Worm (Caenorhabditis elegans) whole organism, late embryonic: Measurements from ENCODE around the gene R11E3.1.

ENCODE experiments used
- C38D4.7 ChIP-seq: fragments of 200-800 bp; sonication (Bioruptor generic); optimal IDR thresholded peaks from 2 replicates; lab custom pipeline; 2018; ENCODE audit warnings: mild to moderate bottlenecking, missing genetic modification characterization, moderate library complexity, missing compliant biosample characterization
- F13H6.1 ChIP-seq: sonication (generic microtip); optimal IDR thresholded peaks from 2 replicates; lab custom pipeline; 2016; ENCODE audit warnings: missing genetic modification characterization, missing compliant biosample characterization
- K02D7.2 ChIP-seq: sonication (generic microtip); optimal IDR thresholded peaks from 2 replicates; lab custom pipeline; 2017; ENCODE audit warnings: mild to moderate bottlenecking, missing genetic modification characterization, missing compliant biosample characterization
- K09A11.1 ChIP-seq: sonication (generic microtip); optimal IDR thresholded peaks from 2 replicates; lab custom pipeline; 2017; ENCODE audit warnings: antibody characterized with exemption, mild to moderate bottlenecking, missing genetic modification characterization, missing compliant biosample characterization; ENCODE audit not compliant: insufficient read depth
- ceh-30 ChIP-seq: fragments of 150-350 bp; optimal IDR thresholded peaks from 2 replicates; lab custom pipeline; 2014; ENCODE audit warnings: missing biosample characterization, missing genetic modification characterization
- ceh-48 ChIP-seq: sonication (generic microtip); optimal IDR thresholded peaks from 2 replicates; lab custom pipeline; 2016; ENCODE audit warnings: missing genetic modification characterization, inconsistent platforms, missing compliant biosample characterization
- ceh-6 ChIP-seq: fragments of 200-800 bp; sonication (Bioruptor generic); optimal IDR thresholded peaks from 2 replicates; lab custom pipeline; 2018; ENCODE audit warnings: mild to moderate bottlenecking, missing genetic modification characterization, missing compliant biosample characterization
- dmd-4 ChIP-seq: sonication (generic microtip); optimal IDR thresholded peaks from 2 replicates; lab custom pipeline; 2016; ENCODE audit warnings: borderline replicate concordance, missing genetic modification characterization, missing compliant biosample characterization
- dve-1 ChIP-seq: sonication (generic microtip); optimal IDR thresholded peaks from 2 replicates; lab custom pipeline; 2017; ENCODE audit warnings: antibody characterized with exemption, mild to moderate bottlenecking, missing genetic modification characterization, missing compliant biosample characterization
- elt-2 ChIP-seq: sonication (generic microtip); optimal IDR thresholded peaks from 2 replicates; lab custom pipeline; 2016; ENCODE audit warnings: missing genetic modification reagents, missing genetic modification characterization, missing compliant biosample characterization
- elt-4 ChIP-seq: sonication (generic microtip); optimal IDR thresholded peaks from 2 replicates; lab custom pipeline; 2016; ENCODE audit warnings: missing genetic modification characterization, missing compliant biosample characterization
- fax-1 ChIP-seq: sonication (generic microtip); optimal IDR thresholded peaks from 2 replicates; lab custom pipeline; 2016; ENCODE audit warnings: missing genotype, missing genetic modification characterization, missing compliant biosample characterization
- gmeb-2 ChIP-seq: sonication (generic microtip); optimal IDR thresholded peaks from 2 replicates; lab custom pipeline; 2016; ENCODE audit warnings: missing genetic modification characterization, inconsistent platforms, missing compliant biosample characterization
- hlh-13 ChIP-seq: fragments of 200-800 bp; sonication (Bioruptor generic); optimal IDR thresholded peaks from 2 replicates; lab custom pipeline; 2018; ENCODE audit warnings: mild to moderate bottlenecking, missing genetic modification characterization, missing compliant biosample characterization
- hlh-15 ChIP-seq: sonication (generic microtip); optimal IDR thresholded peaks from 2 replicates; lab custom pipeline; 2016; ENCODE audit warnings: missing genetic modification characterization, missing compliant biosample characterization
- hlh-6 ChIP-seq: sonication (generic microtip); optimal IDR thresholded peaks from 2 replicates; lab custom pipeline; 2016; ENCODE audit warnings: missing genotype, missing genetic modification characterization, missing compliant biosample characterization
- madf-2 ChIP-seq: sonication (generic microtip); optimal IDR thresholded peaks from 2 replicates; lab custom pipeline; 2017; ENCODE audit warnings: missing genetic modification characterization, missing compliant biosample characterization
- mec-3 ChIP-seq: sonication (generic microtip); optimal IDR thresholded peaks from 2 replicates; lab custom pipeline; 2016; ENCODE audit warnings: borderline replicate concordance, missing genetic modification characterization, missing compliant biosample characterization
- nhr-232 ChIP-seq: sonication (generic microtip); optimal IDR thresholded peaks from 2 replicates; lab custom pipeline; 2016; ENCODE audit warnings: missing genetic modification characterization, missing compliant biosample characterization
- npax-4 ChIP-seq: sonication (generic microtip); optimal IDR thresholded peaks from 2 replicates; lab custom pipeline; 2016; ENCODE audit warnings: missing genetic modification characterization, missing compliant biosample characterization
- pat-9 ChIP-seq: fragments of 200-800 bp; sonication (Bioruptor generic); optimal IDR thresholded peaks from 2 replicates; lab custom pipeline; 2018; ENCODE audit warnings: mild to moderate bottlenecking, missing genetic modification characterization, moderate library complexity, missing compliant biosample characterization
- pax-1 ChIP-seq: fragments of 150-350 bp; optimal IDR thresholded peaks from 2 replicates; lab custom pipeline; 2014; ENCODE audit warnings: missing biosample characterization, missing genetic modification characterization
- pros-1 ChIP-seq: fragments of 150-350 bp; optimal IDR thresholded peaks from 2 replicates; lab custom pipeline; 2014; ENCODE audit warnings: missing biosample characterization, missing genetic modification reagents, missing genetic modification characterization
- sdc-2 ChIP-seq: sonication (generic microtip); optimal IDR thresholded peaks from 2 replicates; lab custom pipeline; 2016; ENCODE audit warnings: missing genotype, missing genetic modification characterization, missing compliant biosample characterization
- tbx-2 ChIP-seq: sonication (generic microtip); optimal IDR thresholded peaks from 2 replicates; lab custom pipeline; 2016; ENCODE audit warnings: missing genetic modification characterization, missing compliant biosample characterization
- tbx-7 ChIP-seq: sonication (generic microtip); optimal IDR thresholded peaks from 2 replicates; lab custom pipeline; 2016; ENCODE audit warnings: missing genotype, missing genetic modification characterization, missing compliant biosample characterization
- unc-42 ChIP-seq: sonication (generic microtip); optimal IDR thresholded peaks from 2 replicates; lab custom pipeline; 2016; ENCODE audit warnings: missing genotype, missing genetic modification characterization, missing compliant biosample characterization
- zip-5 ChIP-seq: sonication (generic microtip); optimal IDR thresholded peaks from 2 replicates; lab custom pipeline; 2016; ENCODE audit warnings: missing genetic modification characterization, missing compliant biosample characterization
- ztf-16 ChIP-seq: sonication (generic microtip); optimal IDR thresholded peaks from 2 replicates; lab custom pipeline; 2017; ENCODE audit warnings: missing genetic modification characterization, missing compliant biosample characterization

The R11E3.1 gene

DNA sequence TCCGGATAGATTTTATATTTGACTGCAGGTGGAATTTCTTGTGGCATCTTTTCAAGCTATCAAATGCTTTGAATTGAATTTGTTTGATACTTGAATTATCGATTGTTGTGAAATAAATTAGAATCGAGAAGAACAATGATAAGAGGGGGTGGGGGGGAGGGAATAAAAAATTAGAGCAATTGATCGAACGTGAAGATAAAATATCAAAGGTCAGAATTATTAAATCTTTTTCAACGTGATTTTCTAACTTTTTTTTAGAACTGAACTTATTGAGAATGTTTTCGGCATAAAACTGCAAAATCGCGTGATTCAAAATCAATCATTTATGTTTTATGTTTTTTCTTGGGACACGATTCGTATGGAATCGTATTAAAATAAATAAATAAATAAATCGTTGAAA, 37.7 kb downstream of the R11E3.1 start, which contains the start of gene mpz-4:
mpz-4 (minus strand) TSS at position 101 of the 400 bp plus-strand sequence.
- no peak for TF ChIP-seq zip-5 (tag; lab: Kevin White, UChicago)
- TF ChIP-seq tbx-7 (tag; lab: Kevin White, UChicago) = no peak
- TF ChIP-seq K09A11.1 (tag; lab: Kevin White, UChicago) = no peak
- no peak for TF ChIP-seq npax-4 (tag; lab: Kevin White, UChicago)
- TF ChIP-seq ceh-6 = no peak
- no peak for TF ChIP-seq sdc-2 (tag; lab: Kevin White, UChicago)
- TF ChIP-seq hlh-6 (tag; lab: Kevin White, UChicago) = no peak
- no peak for TF ChIP-seq elt-2 (tag; lab: Kevin White, UChicago)
- no peak for TF ChIP-seq gmeb-2 (tag; lab: Kevin White, UChicago)
- TF ChIP-seq ceh-30 (tag; lab: Kevin White, UChicago) = no peak
- no peak for TF ChIP-seq nhr-232 (tag; lab: Kevin White, UChicago)
- no peak for TF ChIP-seq pros-1 (tag; lab: Kevin White, UChicago)
- no peak for TF ChIP-seq dve-1 (tag; lab: Kevin White, UChicago)
- no peak for TF ChIP-seq fax-1
- no peak for TF ChIP-seq hlh-15 (tag; lab: Kevin White, UChicago)
- TF ChIP-seq madf-2 (tag; lab: Kevin White, UChicago) = no peak
- TF ChIP-seq K02D7.2 = no peak
- no peak for TF ChIP-seq F13H6.1 (tag; lab: Kevin White, UChicago)
- TF ChIP-seq tbx-2 (tag; lab: Kevin White, UChicago) = no peak
- no peak for TF ChIP-seq ceh-48

DNA sequence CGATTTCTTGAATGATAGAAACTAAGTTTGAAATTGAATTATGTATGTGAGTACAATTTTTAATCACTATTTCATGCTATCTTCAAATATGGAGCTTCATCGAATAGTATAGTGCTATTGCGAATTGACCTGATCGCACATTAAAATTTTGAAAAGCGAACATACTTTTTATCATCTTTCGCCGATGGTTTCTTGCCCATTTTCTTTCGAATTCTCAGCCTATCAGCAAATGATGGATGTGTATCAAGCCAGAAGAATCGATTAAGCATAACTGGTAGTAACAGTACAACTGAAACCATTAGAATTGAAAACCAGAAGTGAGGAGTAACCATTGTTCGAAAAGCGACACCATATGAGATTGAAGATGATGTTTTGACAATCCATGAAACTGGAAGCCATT, 40.1 kb downstream of the R11E3.1 start:
- no peak for TF ChIP-seq dmd-4 (tag; lab: Kevin White, UChicago)
- no peak for TF ChIP-seq unc-42 (tag; lab: Kevin White, UChicago)
- no peak for TF ChIP-seq pat-9
- TF ChIP-seq C38D4.7 (GFP tag; lab: Kevin White, UChicago) = no peak
- no peak for TF ChIP-seq mec-3
- no peak for TF ChIP-seq dve-1 (tag; lab: Kevin White, UChicago)
- no peak for TF ChIP-seq K09A11.1 (tag; lab: Kevin White, UChicago)
- TF ChIP-seq ztf-16 = no peak
- no peak for TF ChIP-seq hlh-13 (GFP tag; lab: Kevin White, UChicago)
- TF ChIP-seq elt-4 (tag; lab: Kevin White, UChicago) = no peak
- TF ChIP-seq pax-1 = no peak
- no peak for TF ChIP-seq sdc-2 (tag; lab: Kevin White, UChicago)
- TF ChIP-seq ceh-30 (tag; lab: Kevin White, UChicago) = no peak
- no peak for TF ChIP-seq K02D7.2
- TF ChIP-seq elt-2 (tag; lab: Kevin White, UChicago) = no peak
- TF ChIP-seq, all 69 proteins: peak for 0
